Fruit fly (Drosophila melanogaster) whole organism, embryonic: Measurements from ENCODE around the gene Sgs5bis.

Experiments
- Ada2b ChIP-seq: fragments of 200-800 bp; sonication (Bioruptor generic); IDR thresholded peaks from 2 replicates; pipeline ENCODE4 v1.3.6; 2022; ENCODE audit warnings: missing biosample characterization, missing genetic modification characterization
- Adf1 ChIP-seq: fragments of 200-800 bp; sonication (Bioruptor generic); IDR thresholded peaks from 2 replicates; pipeline ENCODE4 v1.3.6; 2022; ENCODE audit warnings: missing biosample characterization, missing genetic modification characterization
- CG10431 ChIP-seq: fragments of 200-800 bp; sonication (Bioruptor generic); optimal IDR thresholded peaks from 3 replicates; lab custom pipeline; 2018; ENCODE audit warnings: missing biosample characterization, mild to moderate bottlenecking, missing genetic modification characterization
- CG10565 ChIP-seq: fragments of 200-800 bp; sonication (Bioruptor generic); optimal IDR thresholded peaks from 3 replicates; lab custom pipeline; 2016; ENCODE audit warnings: missing biosample characterization, mild to moderate bottlenecking, missing genetic modification characterization
- CG11695 ChIP-seq: fragments of 200-800 bp; sonication (Bioruptor generic); IDR thresholded peaks from 3 replicates; pipeline ENCODE4 v1.3.6; 2022; ENCODE audit warnings: missing biosample characterization, missing genetic modification characterization
- CG12219 ChIP-seq: fragments of 200-800 bp; sonication (Bioruptor generic); optimal IDR thresholded peaks from 3 replicates; lab custom pipeline; 2018; ENCODE audit warnings: missing biosample characterization, mild to moderate bottlenecking, missing genetic modification characterization
- CG13287 ChIP-seq: fragments of 200-800 bp; sonication (Bioruptor generic); IDR thresholded peaks from 2 replicates; pipeline ENCODE4 v1.3.6; 2022; ENCODE audit warnings: missing biosample characterization, missing genetic modification characterization; ENCODE audit not compliant: partially characterized antibody
- CG15514 ChIP-seq: fragments of 200-800 bp; sonication (Bioruptor generic); optimal IDR thresholded peaks from 3 replicates; lab custom pipeline; 2017; ENCODE audit warnings: missing biosample characterization, missing genetic modification characterization, mild to moderate bottlenecking, moderate library complexity, missing genetic modification reagents
- CG17361 ChIP-seq: fragments of 200-800 bp; sonication (Bioruptor generic); IDR thresholded peaks from 3 replicates; pipeline ENCODE4 v1.3.6; 2022; ENCODE audit warnings: missing biosample characterization, missing genetic modification characterization
- CG1832 ChIP-seq: fragments of 200-800 bp; sonication (Bioruptor generic); optimal IDR thresholded peaks from 2 replicates; lab custom pipeline; 2017; ENCODE audit warnings: missing biosample characterization, mild to moderate bottlenecking, missing genetic modification characterization, inconsistent platforms
- CG18599 ChIP-seq: fragments of 200-800 bp; sonication (Bioruptor generic); optimal IDR thresholded peaks from 3 replicates; lab custom pipeline; 2017; ENCODE audit warnings: missing biosample characterization, missing genetic modification characterization, mild to moderate bottlenecking, moderate library complexity, missing genetic modification reagents
- CG32532 ChIP-seq: fragments of 200-800 bp; sonication (Bioruptor generic); IDR thresholded peaks from 2 replicates; pipeline ENCODE4 v1.3.6; 2022; ENCODE audit warnings: missing biosample characterization, missing genetic modification characterization
- CG3407 ChIP-seq: fragments of 200-800 bp; sonication (Bioruptor generic); optimal IDR thresholded peaks from 2 replicates; lab custom pipeline; 2018; ENCODE audit warnings: missing biosample characterization, mild to moderate bottlenecking, missing genetic modification characterization
- CG3847 ChIP-seq: fragments of 200-800 bp; sonication (Bioruptor generic); IDR thresholded peaks from 2 replicates; pipeline ENCODE4 v1.3.6; 2022; ENCODE audit warnings: missing biosample characterization, missing genetic modification characterization
- CG6272 ChIP-seq: fragments of 200-800 bp; sonication (Bioruptor generic); IDR thresholded peaks from 2 replicates; pipeline ENCODE4 v1.3.6; 2022; ENCODE audit warnings: missing biosample characterization, missing genetic modification characterization
- CG7786 ChIP-seq: fragments of 200-800 bp; sonication (Bioruptor generic); optimal IDR thresholded peaks from 2 replicates; lab custom pipeline; 2016; ENCODE audit warnings: missing biosample characterization, missing genetic modification characterization
- CG8924 ChIP-seq: fragments of 200-800 bp; optimal IDR thresholded peaks from 3 replicates; lab custom pipeline; 2019; ENCODE audit warnings: missing biosample characterization, mild to moderate bottlenecking, missing genetic modification characterization, moderate library complexity
- CG9437 ChIP-seq: fragments of 200-800 bp; sonication (Bioruptor generic); optimal IDR thresholded peaks from 2 replicates; lab custom pipeline; 2018; ENCODE audit warnings: missing biosample characterization, mild to moderate bottlenecking, missing genetic modification characterization
- CG9727 ChIP-seq: fragments of 200-800 bp; sonication (Bioruptor generic); optimal IDR thresholded peaks from 3 replicates; lab custom pipeline; 2017; ENCODE audit warnings: missing biosample characterization, mild to moderate bottlenecking, missing genetic modification characterization
- Chrac-16 ChIP-seq: fragments of 200-800 bp; sonication (Bioruptor generic); optimal IDR thresholded peaks from 3 replicates; lab custom pipeline; 2016; ENCODE audit warnings: missing biosample characterization, missing genetic modification characterization
- D ChIP-seq, 2 experiments: fragments of 200-800 bp in 1 of 2; fragments of >200 bp in 1 of 2; sonication (Bioruptor generic) in 1 of 2; optimal IDR thresholded peaks; 2 replicates in 1 of 2; 3 replicates in 1 of 2; lab custom pipeline; 2017; ENCODE audit warnings: mild to moderate bottlenecking in 1 of 2, missing biosample characterization in 1 of 2, missing genetic modification characterization in 1 of 2, missing genetic modification reagents in 1 of 2
- Dbx ChIP-seq: fragments of 200-800 bp; sonication (Bioruptor generic); IDR thresholded peaks from 3 replicates; pipeline ENCODE4 v1.3.6; 2022; ENCODE audit warnings: missing biosample characterization, missing genetic modification characterization
- Doc3 ChIP-seq: fragments of 200-800 bp; sonication (Bioruptor generic); IDR thresholded peaks from 3 replicates; pipeline ENCODE4 v1.3.6; 2022; ENCODE audit warnings: missing biosample characterization, missing genetic modification characterization; ENCODE audit not compliant: partially characterized antibody
- Fer3 ChIP-seq: fragments of 200-800 bp; sonication (Bioruptor generic); optimal IDR thresholded peaks from 2 replicates; lab custom pipeline; 2018; ENCODE audit warnings: missing biosample characterization, mild to moderate bottlenecking, missing genetic modification characterization, moderate library complexity
- Gsc ChIP-seq: fragments of 200-800 bp; sonication (Bioruptor generic); IDR thresholded peaks from 2 replicates; pipeline ENCODE4 v1.3.6; 2022; ENCODE audit warnings: missing biosample characterization, missing genetic modification characterization
- Hey ChIP-seq: fragments of 200-800 bp; sonication (Bioruptor generic); optimal IDR thresholded peaks from 3 replicates; lab custom pipeline; 2018; ENCODE audit warnings: missing biosample characterization, mild to moderate bottlenecking, missing genetic modification characterization
- MESR4 ChIP-seq: fragments of 200-800 bp; sonication (Bioruptor generic); optimal IDR thresholded peaks from 2 replicates; lab custom pipeline; 2018; ENCODE audit warnings: missing biosample characterization, mild to moderate bottlenecking, missing genetic modification characterization, moderate library complexity
- Oaz ChIP-seq: fragments of 200-800 bp; sonication (Bioruptor generic); IDR thresholded peaks from 2 replicates; pipeline ENCODE4 v1.3.6; 2022; ENCODE audit warnings: missing biosample characterization, missing genetic modification characterization
- Ravus ChIP-seq: fragments of 200-800 bp; sonication (Bioruptor generic); IDR thresholded peaks from 2 replicates; pipeline ENCODE4 v1.3.6; 2022; ENCODE audit warnings: missing biosample characterization, missing genetic modification characterization
- Six4 ChIP-seq: fragments of 200-800 bp; sonication (Bioruptor generic); optimal IDR thresholded peaks from 2 replicates; lab custom pipeline; 2016; ENCODE audit warnings: missing biosample characterization, missing genetic modification characterization
- al ChIP-seq: fragments of 200-800 bp; sonication (Bioruptor generic); IDR thresholded peaks from 2 replicates; pipeline ENCODE4 v1.3.6; 2022; ENCODE audit warnings: missing biosample characterization, missing genetic modification characterization
- aop ChIP-seq: fragments of 200-800 bp; sonication (Bioruptor generic); IDR thresholded peaks from 2 replicates; pipeline ENCODE4 v1.3.6; 2022; ENCODE audit warnings: missing biosample characterization, missing genetic modification characterization
- ap ChIP-seq: fragments of 200-800 bp; sonication (Bioruptor generic); IDR thresholded peaks from 2 replicates; pipeline ENCODE4 v1.3.6; 2022; ENCODE audit warnings: missing biosample characterization, missing genetic modification characterization
- ash1 ChIP-seq: fragments of 200-800 bp; sonication (Bioruptor generic); optimal IDR thresholded peaks from 2 replicates; lab custom pipeline; 2018; ENCODE audit warnings: missing biosample characterization, mild to moderate bottlenecking, missing genetic modification characterization
- bbx ChIP-seq: fragments of 200-800 bp; sonication (Bioruptor generic); IDR thresholded peaks from 2 replicates; pipeline ENCODE4 v1.3.6; 2022; ENCODE audit warnings: missing biosample characterization, missing genetic modification characterization; ENCODE audit not compliant: partially characterized antibody
- emc ChIP-seq: fragments of 200-800 bp; sonication (Bioruptor generic); optimal IDR thresholded peaks from 2 replicates; lab custom pipeline; 2016; ENCODE audit warnings: missing biosample characterization, missing genetic modification characterization
- ems ChIP-seq: fragments of 200-800 bp; sonication (Bioruptor generic); optimal IDR thresholded peaks from 3 replicates; lab custom pipeline; 2016; ENCODE audit warnings: missing biosample characterization, missing genetic modification characterization
- jigr1 ChIP-seq: fragments of 200-800 bp; sonication (Bioruptor generic); IDR thresholded peaks from 3 replicates; pipeline ENCODE4 v1.3.6; 2022; ENCODE audit warnings: missing biosample characterization, missing genetic modification characterization
- lov ChIP-seq, 2 experiments: fragments of 200-800 bp in 1 of 2; fragments of >200 bp in 1 of 2; sonication (Bioruptor generic) in 1 of 2; IDR thresholded peaks in 1 of 2; optimal IDR thresholded peaks in 1 of 2; 2 replicates in 1 of 2; 3 replicates in 1 of 2; pipeline versions ENCODE4 v1.3.6 to Lab custom; 2017 to 2022; ENCODE audit warnings: missing biosample characterization in 1 of 2, missing genetic modification characterization in 1 of 2
- nom ChIP-seq: fragments of 200-800 bp; sonication (Bioruptor generic); optimal IDR thresholded peaks from 2 replicates; lab custom pipeline; 2017; ENCODE audit warnings: missing biosample characterization, missing genetic modification characterization, mild to moderate bottlenecking, moderate library complexity, missing genetic modification reagents
- pho ChIP-seq: fragments of 200-800 bp; sonication (Bioruptor generic); optimal IDR thresholded peaks from 2 replicates; lab custom pipeline; 2016; ENCODE audit warnings: missing biosample characterization, missing genetic modification characterization
- pros ChIP-seq: fragments of 200-800 bp; sonication (Bioruptor generic); optimal IDR thresholded peaks from 3 replicates; lab custom pipeline; 2019; ENCODE audit warnings: missing biosample characterization, mild to moderate bottlenecking, missing genetic modification characterization, moderate library complexity
- pum ChIP-seq: fragments of 200-800 bp; sonication (Bioruptor generic); optimal IDR thresholded peaks from 2 replicates; lab custom pipeline; 2016; ENCODE audit warnings: missing biosample characterization, missing genetic modification characterization
- rib ChIP-seq: fragments of 200-800 bp; sonication (Bioruptor generic); IDR thresholded peaks from 2 replicates; pipeline ENCODE4 v1.3.6; 2022; ENCODE audit warnings: missing biosample characterization, missing genetic modification characterization
- ro ChIP-seq: fragments of 200-800 bp; sonication (Bioruptor generic); IDR thresholded peaks from 2 replicates; pipeline ENCODE4 v1.3.6; 2022; ENCODE audit warnings: missing biosample characterization, missing genetic modification characterization
- stwl ChIP-seq: fragments of 200-800 bp; sonication (Bioruptor generic); optimal IDR thresholded peaks from 3 replicates; lab custom pipeline; 2018; ENCODE audit warnings: missing biosample characterization, mild to moderate bottlenecking, missing genetic modification characterization, moderate library complexity
- tna ChIP-seq: fragments of 200-800 bp; sonication (Bioruptor generic); IDR thresholded peaks from 2 replicates; pipeline ENCODE4 v1.3.6; 2022; ENCODE audit warnings: missing biosample characterization, missing genetic modification characterization; ENCODE audit not compliant: partially characterized antibody
- twi ChIP-seq: fragments of 200-800 bp; optimal IDR thresholded peaks from 2 replicates; lab custom pipeline; 2019; ENCODE audit warnings: missing biosample characterization, mild to moderate bottlenecking, missing genetic modification characterization, moderate library complexity
- unc-4 ChIP-seq: fragments of 200-800 bp; sonication (Bioruptor generic); IDR thresholded peaks from 2 replicates; pipeline ENCODE4 v1.3.6; 2022; ENCODE audit warnings: missing biosample characterization, missing genetic modification characterization; ENCODE audit not compliant: partially characterized antibody

Gene Sgs5bis

DNA sequence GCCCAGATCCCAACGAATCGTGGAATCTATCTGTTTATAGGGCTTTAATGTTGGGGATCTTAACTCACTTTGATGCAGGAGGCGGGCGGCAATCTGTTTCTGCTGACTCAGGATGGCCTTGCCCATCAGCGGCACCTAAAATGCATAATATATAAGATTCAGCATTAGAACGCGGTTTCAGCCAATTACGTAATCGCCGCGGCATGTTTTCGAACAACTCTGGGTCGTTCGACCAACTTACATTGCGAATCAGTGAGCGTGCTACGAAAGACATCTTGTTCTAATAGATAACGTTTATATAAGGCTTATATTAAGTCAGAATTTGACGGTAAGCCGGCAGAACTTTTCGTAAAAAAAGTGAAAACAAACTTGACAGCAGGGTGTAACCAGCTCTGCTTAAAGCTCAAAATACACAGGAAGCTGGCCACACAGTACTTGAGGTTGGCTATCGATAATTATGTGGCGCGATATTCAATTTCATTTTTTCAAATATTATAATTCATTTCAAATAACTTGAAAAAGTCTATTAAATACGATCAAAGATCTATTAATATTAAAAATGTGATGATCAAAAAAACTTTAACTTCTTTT is 48.0 kb upstream of the Sgs5bis start, which contains the start of gene Prx3 (continued):
- TF ChIP-seq CG1832 (GFP tag; lab: Kevin White, UChicago), result no peak
- TF ChIP-seq CG15514, result peak; percentile 12
- TF ChIP-seq CG3407 (GFP tag; lab: Kevin White, UChicago), result no peak
- no peak for TF ChIP-seq pho (GFP tag; lab: Kevin White, UChicago)
- TF ChIP-seq CG32532 (GFP tag; lab: Robert Waterston, UW), result no peak
- TF ChIP-seq tna, result no peak; the same call in 1 of the 2 replicates
- TF ChIP-seq unc-4 (GFP tag; lab: Robert Waterston, UW), result 0 out of 2 replicates have a peak, but pooled peaks have one; percentile 37
- no peak for TF ChIP-seq Oaz
- TF ChIP-seq nom (GFP tag; lab: Kevin White, UChicago), result no peak
- no peak for TF ChIP-seq ap
- TF ChIP-seq stwl (tag; lab: Kevin White, UChicago), result peak; percentile 84
- no peak for TF ChIP-seq CG17361 (GFP tag; lab: Robert Waterston, UW)
- no peak for TF ChIP-seq pros (GFP tag; lab: Kevin White, UChicago)
- no peak for TF ChIP-seq emc (GFP tag; lab: Kevin White, UChicago)
- TF ChIP-seq Six4 (GFP tag; lab: Kevin White, UChicago), result no peak
- 0 out of 3 replicates have a peak, but pooled peaks have one; percentile 34 for TF ChIP-seq Doc3
- no peak for TF ChIP-seq CG6272
- no peak for TF ChIP-seq aop
- TF ChIP-seq D (optimal IDR thresholded peaks at IDR 0.05; lab: Kevin White, UChicago), result no peak
- TF ChIP-seq D (GFP tag; optimal IDR thresholded peaks at IDR 0.05; lab: Kevin White, UChicago), result no peak
- no peak for TF ChIP-seq jigr1 (GFP tag; lab: Robert Waterston, UW)
- TF ChIP-seq Dbx (GFP tag; lab: Robert Waterston, UW), result no peak
- TF ChIP-seq ems (GFP tag; lab: Kevin White, UChicago), result no peak
- TF ChIP-seq CG3847 (GFP tag; lab: Robert Waterston, UW), result no peak
- TF ChIP-seq Chrac-16, result no peak
- TF ChIP-seq bbx (GFP tag; lab: Robert Waterston, UW), result peak; percentile 41; the same call in 1 of the 2 replicates
- TF ChIP-seq CG10565, result no peak
- no peak for TF ChIP-seq CG11695 (GFP tag; lab: Robert Waterston, UW)
- no peak for TF ChIP-seq twi (tag; lab: Kevin White, UChicago)
- no peak for TF ChIP-seq Hey (tag; lab: Kevin White, UChicago)
- peak; percentile 64 for TF ChIP-seq CG13287 (GFP tag; lab: Robert Waterston, UW)
- no peak for TF ChIP-seq Adf1 (GFP tag; lab: Robert Waterston, UW)
- TF ChIP-seq MESR4 (GFP tag; lab: Kevin White, UChicago), result peak; percentile 46
- TF ChIP-seq CG9437 (GFP tag; lab: Kevin White, UChicago), result peak; percentile 23
- no peak for TF ChIP-seq CG12219 (GFP tag; lab: Kevin White, UChicago)
- TF ChIP-seq Gsc (GFP tag; lab: Robert Waterston, UW), result no peak
- no peak for TF ChIP-seq lov (optimal IDR thresholded peaks at IDR 0.05; lab: Kevin White, UChicago)
- TF ChIP-seq lov (GFP tag; IDR thresholded peaks at IDR 0.05; lab: Robert Waterston, UW), result no peak
- no peak for TF ChIP-seq Fer3
- no peak for TF ChIP-seq ash1
- no peak for TF ChIP-seq al (GFP tag; lab: Robert Waterston, UW)
- TF ChIP-seq CG8924 (tag; lab: Kevin White, UChicago), result no peak
- TF ChIP-seq Ada2b (GFP tag; lab: Robert Waterston, UW), result no peak
- TF ChIP-seq rib (GFP tag; lab: Robert Waterston, UW), result no peak
- no peak for TF ChIP-seq pum
- TF ChIP-seq CG7786, result no peak
- no peak for TF ChIP-seq Ravus (GFP tag; lab: Robert Waterston, UW)
- TF ChIP-seq ro (GFP tag; lab: Robert Waterston, UW), result no peak
- TF ChIP-seq CG10431 (GFP tag; lab: Kevin White, UChicago), result no peak
- no peak for TF ChIP-seq CG18599 (GFP tag; lab: Kevin White, UChicago)
- TF ChIP-seq CG9727 (GFP tag; lab: Kevin White, UChicago), result no peak
